Fruit fly (Drosophila melanogaster) whole organism, pupa: ENCODE measurements around the gene pad.

Experiments
- CG12605 ChIP-seq: fragments of 200-800 bp; sonication (Bioruptor generic); IDR thresholded peaks from 2 replicates; pipeline ENCODE4 v1.3.6; 2022; ENCODE audit warnings: missing biosample characterization, missing genetic modification characterization
- CG32121 ChIP-seq: fragments of 200-800 bp; sonication (Bioruptor generic); IDR thresholded peaks from 2 replicates; pipeline ENCODE4 v1.3.6; 2022; ENCODE audit warnings: missing biosample characterization, missing genetic modification characterization
- CG34367 ChIP-seq: fragments of 200-800 bp; sonication (Bioruptor generic); optimal IDR thresholded peaks from 2 replicates; lab custom pipeline; 2018; ENCODE audit warnings: missing biosample characterization, mild to moderate bottlenecking, missing genetic modification characterization
- CG4496 ChIP-seq: fragments of 200-800 bp; sonication (Bioruptor generic); IDR thresholded peaks from 3 replicates; pipeline ENCODE4 v1.3.6; 2022; ENCODE audit warnings: missing biosample characterization, missing genetic modification characterization
- EcR ChIP-seq: fragments of 200-800 bp; sonication (Bioruptor generic); optimal IDR thresholded peaks from 3 replicates; lab custom pipeline; 2019; ENCODE audit warnings: missing biosample characterization, missing genetic modification characterization, mild to moderate bottlenecking, moderate library complexity, missing genetic modification reagents
- Ets98B ChIP-seq: fragments of 200-800 bp; sonication (Bioruptor generic); IDR thresholded peaks from 2 replicates; pipeline ENCODE4 v1.3.6; 2022; ENCODE audit warnings: missing biosample characterization, missing genetic modification characterization
- Pif1B ChIP-seq: fragments of 200-800 bp; sonication (Bioruptor generic); optimal IDR thresholded peaks from 3 replicates; lab custom pipeline; 2016; ENCODE audit warnings: missing biosample characterization, missing genetic modification characterization
- gl ChIP-seq: fragments of 200-800 bp; sonication (Bioruptor generic); optimal IDR thresholded peaks from 2 replicates; lab custom pipeline; 2018; ENCODE audit warnings: missing biosample characterization, mild to moderate bottlenecking, missing genetic modification characterization

DNA sequence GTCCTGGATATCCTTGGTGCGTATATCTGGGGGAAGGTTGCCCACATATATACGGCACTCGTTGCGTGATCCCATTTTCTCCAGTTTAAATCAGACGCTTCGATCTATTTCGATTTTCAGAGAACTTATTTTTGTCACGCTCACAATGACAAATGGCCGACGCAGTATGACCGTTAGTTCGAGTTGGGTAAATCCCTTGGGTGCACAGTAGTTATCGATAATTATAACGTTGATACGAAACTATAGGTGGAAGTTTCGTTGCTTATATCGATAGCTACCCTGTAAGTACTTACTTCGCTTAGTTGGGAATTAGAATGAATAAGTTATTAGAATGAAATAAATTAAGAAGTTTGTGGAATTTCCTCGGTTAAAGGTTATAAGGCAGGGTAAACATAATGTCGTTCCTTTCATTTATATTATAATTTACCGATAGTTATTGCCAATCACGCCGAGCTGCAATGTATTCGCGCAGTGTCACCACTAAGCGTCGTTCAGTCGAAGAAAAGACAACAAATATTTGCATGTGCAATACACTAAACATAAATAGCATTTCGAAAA is at the start of gene pad, which contains the start of gene SF2:
- TF ChIP-seq CG4496 (GFP tag; lab: Robert Waterston, UW): peak; percentile 47; the same call in 2 of the 3 replicates
- 0 out of 2 replicates have a peak, but pooled peaks have one; percentile 14 for TF ChIP-seq CG32121 (GFP tag; lab: Robert Waterston, UW)
- no peak for TF ChIP-seq EcR
- no peak for TF ChIP-seq CG12605 (GFP tag; lab: Robert Waterston, UW)
- no peak for TF ChIP-seq gl (tag; lab: Kevin White, UChicago)
- TF ChIP-seq Ets98B (GFP tag; lab: Robert Waterston, UW): peak; percentile 42; the same call in 1 of the 2 replicates
- no peak for TF ChIP-seq Pif1B (GFP tag; lab: Kevin White, UChicago)
- peak; percentile 35 for TF ChIP-seq CG34367 (tag; lab: Kevin White, UChicago)
